Worm (Caenorhabditis elegans) whole organism, L2 larva: ENCODE data around the gene fbxb-96.

Source experiments
- Y55F3AM.14 ChIP-seq: fragments of 200-800 bp; sonication (Bioruptor generic); optimal IDR thresholded peaks from 2 replicates; lab custom pipeline; 2018; ENCODE audit warnings: mild to moderate bottlenecking, missing genetic modification characterization, missing compliant biosample characterization
- elt-1 ChIP-seq: fragments of 150-350 bp; optimal IDR thresholded peaks from 2 replicates; lab custom pipeline; 2014; ENCODE audit warnings: missing biosample characterization, missing genetic modification characterization

- TF ChIP-seq Y55F3AM.14 (GFP tag; lab: Kevin White, UChicago): no peak
- no peak for TF ChIP-seq elt-1
These were observed 14.0 kb downstream of the fbxb-96 start, which contains the start of gene T08E11.1 for ce11 chrII:1836204-1836603.
